Fruit fly (Drosophila melanogaster) S2 (cell line): ENCODE data around the gene Vha100-2.

Source experiments
- CG8478 ChIP-seq: fragments of >200 bp; optimal IDR thresholded peaks from 2 replicates; lab custom pipeline; 2018
- CTCF ChIP-seq, 2 experiments: fragments of >200 bp; optimal IDR thresholded peaks; 2 replicates each; lab custom pipeline; 2018

DNA sequence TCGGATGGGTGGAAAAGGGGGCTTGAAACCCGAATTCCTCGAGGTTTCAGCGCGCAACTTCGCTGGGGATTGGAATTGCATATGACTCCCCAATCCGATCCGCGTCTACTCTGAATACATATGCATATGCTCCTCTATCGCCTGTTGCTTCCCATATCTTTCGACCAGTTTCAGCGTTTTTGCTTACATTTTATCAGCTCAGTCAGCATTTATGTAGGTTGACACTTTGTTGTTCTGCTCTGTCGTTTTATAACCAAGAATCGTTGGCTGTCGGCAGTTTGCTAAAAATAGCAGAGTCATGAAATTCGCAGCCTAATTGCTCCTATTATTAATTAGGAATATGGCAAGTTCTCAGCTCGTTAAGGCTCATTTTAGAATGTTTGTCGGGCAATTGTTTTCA, 3.3 kb downstream of the Vha100-2 start:
- TF ChIP-seq CG8478 (lab: Kevin White, UChicago) (no peak), CTCF (optimal IDR thresholded peaks at IDR 0.05; lab: Kevin White, UChicago) (no peak)
